Fruit fly (Drosophila melanogaster): ENCODE data around the gene Tbc1d15-17.
A peak's percentile ranks its signal among the peaks of the same experiment; 100 is the strongest.

Tbc1d15-17 gene

DNA sequence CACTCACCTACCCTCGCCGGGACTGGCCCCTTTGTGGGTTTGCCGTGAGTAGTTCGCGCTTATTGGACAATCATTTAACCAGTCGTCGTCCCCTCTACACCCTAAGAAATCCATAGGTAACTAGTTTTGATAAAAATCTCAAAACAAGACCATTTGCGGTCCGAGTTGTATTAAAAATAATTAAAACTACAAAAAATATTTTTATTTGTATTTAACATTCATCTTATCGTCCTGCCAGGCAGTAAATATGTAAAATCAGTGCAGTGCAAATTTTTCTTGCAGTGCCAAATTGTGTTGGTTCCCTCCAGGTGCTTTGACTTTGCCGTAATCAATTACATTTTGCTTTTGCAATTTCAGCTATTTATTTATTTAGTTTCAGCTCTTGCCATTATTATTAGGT is 36.8 kb downstream of the Tbc1d15-17 start (continued):
- peak; percentile 88 for TF ChIP-seq Nf-YC (tag; optimal IDR thresholded peaks at IDR 0.05)
- TF ChIP-seq CG9727 (GFP tag; optimal IDR thresholded peaks at IDR 0.05), result peak; percentile 23
- no peak for TF ChIP-seq Kr (GFP tag; optimal IDR thresholded peaks at IDR 0.05)
- no peak for TF ChIP-seq CG12071 (GFP tag; optimal IDR thresholded peaks at IDR 0.05)
- no peak for TF ChIP-seq amos (GFP tag; IDR thresholded peaks at IDR 0.05; ENCODE audit: partially characterized antibody)
- TF ChIP-seq Nf-YB (GFP tag; optimal IDR thresholded peaks at IDR 0.05), result peak; percentile 30
- TF ChIP-seq HLH54F (GFP tag; optimal IDR thresholded peaks at IDR 0.05), result no peak
- peak; percentile 61 for TF ChIP-seq row (GFP tag; IDR thresholded peaks at IDR 0.05)
- no peak for TF ChIP-seq Neu2 (GFP tag; optimal IDR thresholded peaks at IDR 0.05; ENCODE audit: borderline replicate concordance)
- peak; percentile 16 for TF ChIP-seq Oli (tag; optimal IDR thresholded peaks at IDR 0.05)
- peak; percentile 52; the same call in 2 of the 3 replicates for TF ChIP-seq dysf (GFP tag; IDR thresholded peaks at IDR 0.05)
- TF ChIP-seq CG11696 (GFP tag; IDR thresholded peaks at IDR 0.05), result 0 out of 2 replicates have a peak, but pooled peaks have one; percentile 24
- no peak for TF ChIP-seq prd (optimal IDR thresholded peaks at IDR 0.05)
- TF ChIP-seq prd (GFP tag; IDR thresholded peaks at IDR 0.05), result peak; percentile 59; the same call in 2 of the 3 replicates
- peak; percentile 34 for TF ChIP-seq lilli (GFP tag; optimal IDR thresholded peaks at IDR 0.05)
- TF ChIP-seq hkb (optimal IDR thresholded peaks at IDR 0.05), result no peak
- TF ChIP-seq hkb (GFP tag; IDR thresholded peaks at IDR 0.05), result peak; percentile 15; the same call in 1 of the 2 replicates
- peak; percentile 44; the same call in 1 of the 2 replicates for TF ChIP-seq CG4730 (GFP tag; IDR thresholded peaks at IDR 0.05)
- TF ChIP-seq shn (GFP tag; optimal IDR thresholded peaks at IDR 0.05), result no peak
- TF ChIP-seq bsh (GFP tag; optimal IDR thresholded peaks at IDR 0.05), result no peak
- TF ChIP-seq Jarid2 (GFP tag; optimal IDR thresholded peaks at IDR 0.05), result no peak
- TF ChIP-seq Dbx (GFP tag; IDR thresholded peaks at IDR 0.05), result 0 out of 3 replicates have a peak, but pooled peaks have one; percentile 13
- no peak for TF ChIP-seq CG32767 (GFP tag; IDR thresholded peaks at IDR 0.05)
- no peak for TF ChIP-seq Mes4 (GFP tag; optimal IDR thresholded peaks at IDR 0.05)
- TF ChIP-seq E2f1 (GFP tag; IDR thresholded peaks at IDR 0.05), result 0 out of 2 replicates have a peak, but pooled peaks have one; percentile 6
- no peak for TF ChIP-seq TFAM (GFP tag; optimal IDR thresholded peaks at IDR 0.05)
- TF ChIP-seq CG13296 (GFP tag; optimal IDR thresholded peaks at IDR 0.05), result peak; percentile 3
- TF ChIP-seq CG4328 (GFP tag; optimal IDR thresholded peaks at IDR 0.05), result no peak
- TF ChIP-seq ap (GFP tag; IDR thresholded peaks at IDR 0.05), result peak; percentile 35; the same call in 1 of the 2 replicates
- no peak for TF ChIP-seq CG4424 (GFP tag; optimal IDR thresholded peaks at IDR 0.05)
- TF ChIP-seq Xbp1 (GFP tag; optimal IDR thresholded peaks at IDR 0.05), result peak; percentile 9
- TF ChIP-seq CG18599 (GFP tag; optimal IDR thresholded peaks at IDR 0.05), result peak; percentile 67
- no peak for TF ChIP-seq fd102C (GFP tag; optimal IDR thresholded peaks at IDR 0.05)
- TF ChIP-seq CG31388 (GFP tag; optimal IDR thresholded peaks at IDR 0.05), result no peak
- no peak for TF ChIP-seq CG3407 (GFP tag; optimal IDR thresholded peaks at IDR 0.05)
- TF ChIP-seq CG2120 (GFP tag; optimal IDR thresholded peaks at IDR 0.05), result peak; percentile 66
- 0 out of 3 replicates have a peak, but pooled peaks have one; percentile 35 for TF ChIP-seq CG11456 (GFP tag; IDR thresholded peaks at IDR 0.05)
- peak; percentile 15; the same call in 1 of the 2 replicates for TF ChIP-seq MBD-R2 (GFP tag; IDR thresholded peaks at IDR 0.05)
- TF ChIP-seq zf30C (GFP tag; optimal IDR thresholded peaks at IDR 0.05), result no peak
- TF ChIP-seq CG18476 (GFP tag; optimal IDR thresholded peaks at IDR 0.05), result peak; percentile 10
- TF ChIP-seq CG32532 (GFP tag; IDR thresholded peaks at IDR 0.05), result peak; percentile 65
- TF ChIP-seq tgo (GFP tag; IDR thresholded peaks at IDR 0.05), result peak; percentile 55; the same call in 1 of the 3 replicates
- peak; percentile 34; the same call in 1 of the 2 replicates for TF ChIP-seq al (GFP tag; IDR thresholded peaks at IDR 0.05)
- TF ChIP-seq rib (GFP tag; IDR thresholded peaks at IDR 0.05), result no peak
- TF ChIP-seq CG3847 (GFP tag; IDR thresholded peaks at IDR 0.05), result no peak
- peak; percentile 28 for TF ChIP-seq Fer3 (tag; optimal IDR thresholded peaks at IDR 0.05)
- TF ChIP-seq Meics (GFP tag; optimal IDR thresholded peaks at IDR 0.05), result peak; percentile 30
- peak in 1 of 2 experiments; percentile 8 for TF ChIP-seq Pdp1 (GFP tag; optimal IDR thresholded peaks at IDR 0.05)
- TF ChIP-seq CG10543 (GFP tag; optimal IDR thresholded peaks at IDR 0.05), result no peak
- no peak for TF ChIP-seq sc (optimal IDR thresholded peaks at IDR 0.05)
- TF ChIP-seq sc (GFP tag; optimal IDR thresholded peaks at IDR 0.05), result no peak
